Worm (Caenorhabditis elegans) whole organism, midembryonic: ENCODE results near the gene spig-7.
A peak's percentile ranks its signal among the peaks of the same experiment; 100 is the strongest.

ENCODE experiments used
- T22C8.4 ChIP-seq: fragments of 200-800 bp; sonication (Bioruptor generic); IDR thresholded peaks from 2 replicates; pipeline ENCODE4 v1.3.6; 2022; ENCODE audit warnings: missing genetic modification characterization, missing compliant biosample characterization
- cog-1 ChIP-seq: sonication (generic microtip); optimal IDR thresholded peaks from 2 replicates; lab custom pipeline; 2016; ENCODE audit warnings: missing genetic modification characterization, missing compliant biosample characterization
- flt-1 ChIP-seq: fragments of 200-800 bp; sonication (Bioruptor generic); IDR thresholded peaks from 2 replicates; pipeline ENCODE4 v1.3.6; 2022; ENCODE audit warnings: missing genetic modification characterization, missing compliant biosample characterization
- klf-2 ChIP-seq: fragments of 200-800 bp; sonication (Bioruptor generic); conservative IDR thresholded peaks from 2 replicates; pipeline ENCODE4 v1.3.6; 2022; ENCODE audit warnings: missing genetic modification reagents, missing genetic modification characterization, missing compliant biosample characterization
- med-1 ChIP-seq: sonication (generic microtip); optimal IDR thresholded peaks from 2 replicates; lab custom pipeline; 2017; ENCODE audit warnings: missing genetic modification characterization, mild to moderate bottlenecking, missing compliant biosample characterization, antibody characterized with exemption, missing genetic modification reagents; ENCODE audit not compliant: insufficient read depth
- ref-1 ChIP-seq: fragments of 200-800 bp; sonication (Bioruptor generic); conservative IDR thresholded peaks from 2 replicates; pipeline ENCODE4 v1.3.6; 2022; ENCODE audit warnings: missing genetic modification reagents, missing genetic modification characterization, missing compliant biosample characterization
- tab-1 ChIP-seq: fragments of 200-800 bp; sonication (Bioruptor generic); IDR thresholded peaks from 2 replicates; pipeline ENCODE4 v1.3.6; 2022; ENCODE audit warnings: missing genetic modification characterization, missing compliant biosample characterization
- ztf-23 ChIP-seq: fragments of 200-800 bp; sonication (Bioruptor generic); IDR thresholded peaks from 2 replicates; pipeline ENCODE4 v1.3.6; 2022; ENCODE audit warnings: missing genetic modification reagents, missing genetic modification characterization, missing compliant biosample characterization
- ztf-29 ChIP-seq: fragments of 200-800 bp; sonication (Bioruptor generic); IDR thresholded peaks from 2 replicates; pipeline ENCODE4 v1.3.6; 2022; ENCODE audit warnings: missing genetic modification reagents, missing genetic modification characterization, missing compliant biosample characterization

Gene spig-7

DNA sequence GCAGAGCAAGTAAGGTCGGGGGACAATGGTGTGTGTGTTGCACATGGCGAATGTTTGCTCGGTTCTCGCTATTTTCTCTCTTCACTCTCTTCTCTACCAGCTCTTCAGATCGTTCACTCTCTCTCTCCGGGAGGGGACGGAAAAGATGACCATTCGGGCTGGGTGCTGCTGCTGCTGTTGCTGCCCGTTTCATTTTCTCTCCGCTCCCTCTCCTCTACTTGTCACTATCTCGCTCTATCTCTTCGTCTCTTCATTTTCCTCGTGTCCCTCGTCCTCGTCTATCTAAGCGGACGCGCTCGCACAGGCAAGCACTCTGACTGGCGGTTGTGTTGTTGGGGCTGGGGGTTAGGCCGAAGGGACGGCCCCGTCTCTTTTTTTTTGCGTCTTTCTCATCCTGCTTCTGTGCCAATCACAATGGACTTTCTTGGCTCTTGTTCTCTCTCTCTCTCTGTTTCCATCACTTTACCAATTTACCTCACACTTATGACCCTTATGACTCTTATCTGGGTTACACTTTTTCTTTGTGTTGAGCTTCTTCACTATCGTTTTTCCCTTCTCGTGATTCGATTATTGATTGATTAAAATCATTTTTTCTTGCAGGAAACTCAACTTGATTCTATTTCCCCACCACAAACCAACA is 20.0 kb upstream of the spig-7 start, which contains the start of the genes F53E2.2 and unc-60:
TSS of gene F53E2.2 (plus strand) at position 601 of the 640 bp plus-strand sequence.
TSS of gene unc-60 (plus strand) at position 601 of the 640 bp plus-strand sequence.
- TF ChIP-seq flt-1 (GFP tag; lab: Robert Waterston, UW) (0 out of 2 replicates have a peak, but pooled peaks have one; percentile 57), cog-1 (tag; lab: Kevin White, UChicago) (no peak), med-1 (GFP tag; lab: Kevin White, UChicago) (no peak), ztf-29 (GFP tag; lab: Robert Waterston, UW) (no peak; the same call in 1 of the 2 replicates), ztf-23 (GFP tag; lab: Robert Waterston, UW) (no peak; the same call in 1 of the 2 replicates), ref-1 (GFP tag; lab: Robert Waterston, UW) (no peak), klf-2 (no peak), tab-1 (peak; percentile 46; the same call in 1 of the 2 replicates), T22C8.4 (GFP tag; lab: Robert Waterston, UW) (no peak)

DNA sequence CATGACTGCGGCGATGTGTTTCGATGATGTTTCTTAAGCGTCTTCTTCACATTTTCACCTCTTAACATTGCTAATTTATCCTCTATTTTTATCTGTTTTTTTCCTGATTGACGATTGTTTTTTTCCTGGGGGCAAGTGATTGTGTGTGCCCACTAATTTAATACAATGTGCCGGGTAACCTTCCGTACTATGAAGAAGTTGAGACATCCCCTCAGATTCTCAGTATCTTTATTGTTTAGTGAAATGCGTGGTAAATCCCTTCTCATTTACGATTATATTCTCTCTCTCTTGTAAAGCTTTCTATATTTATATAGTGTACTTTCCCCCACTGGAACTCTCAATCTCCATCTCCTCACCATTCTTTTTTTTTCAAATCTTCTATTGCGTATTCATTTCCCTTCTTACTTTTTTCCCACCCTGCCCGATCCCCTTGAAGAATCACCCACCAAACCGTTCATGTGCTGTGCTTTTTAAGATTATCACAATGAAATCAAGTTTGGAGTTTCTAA is 18.2 kb upstream of the spig-7 start:
- TF ChIP-seq klf-2 (no peak), med-1 (GFP tag; lab: Kevin White, UChicago) (no peak), T22C8.4 (GFP tag; lab: Robert Waterston, UW) (no peak), tab-1 (no peak), cog-1 (tag; lab: Kevin White, UChicago) (no peak), ref-1 (GFP tag; lab: Robert Waterston, UW) (no peak), ztf-29 (GFP tag; lab: Robert Waterston, UW) (no peak), ztf-23 (GFP tag; lab: Robert Waterston, UW) (no peak), flt-1 (GFP tag; lab: Robert Waterston, UW) (no peak)

- no peak for TF ChIP-seq ztf-23 (GFP tag; lab: Robert Waterston, UW)
- TF ChIP-seq tab-1 = no peak
- no peak for TF ChIP-seq ztf-29 (GFP tag; lab: Robert Waterston, UW)
- TF ChIP-seq T22C8.4 (GFP tag; lab: Robert Waterston, UW) = no peak
- no peak for TF ChIP-seq med-1 (GFP tag; lab: Kevin White, UChicago)
- TF ChIP-seq flt-1 (GFP tag; lab: Robert Waterston, UW) = no peak
- no peak for TF ChIP-seq klf-2
- TF ChIP-seq ref-1 (GFP tag; lab: Robert Waterston, UW) = no peak
- no peak for TF ChIP-seq cog-1 (tag; lab: Kevin White, UChicago)
Observed at ce11 chrV:1476841-1477240, 17.7 kb upstream of the spig-7 start.

DNA sequence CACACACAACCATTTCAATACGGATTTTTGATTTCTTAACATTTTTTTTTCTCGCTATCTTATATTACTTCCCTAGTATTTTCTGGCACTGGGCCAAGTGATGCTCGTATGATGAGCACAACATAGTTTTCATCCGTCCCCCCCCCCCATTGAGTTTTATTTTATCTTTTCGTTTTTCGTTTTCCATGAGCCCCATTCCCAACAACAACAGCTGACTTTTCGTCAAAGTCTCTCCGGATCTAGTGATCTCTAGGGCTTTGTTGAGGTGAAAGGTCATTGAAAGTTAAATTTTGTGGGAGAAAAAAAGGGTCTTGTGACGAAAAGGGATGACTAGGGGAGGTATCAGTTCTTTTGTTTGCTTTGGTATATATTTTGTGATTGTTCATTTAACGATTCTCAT is 13.7 kb upstream of the spig-7 start:
- TF ChIP-seq klf-2 (no peak), ztf-29 (GFP tag; lab: Robert Waterston, UW) (no peak), cog-1 (tag; lab: Kevin White, UChicago) (no peak), ztf-23 (GFP tag; lab: Robert Waterston, UW) (no peak), med-1 (GFP tag; lab: Kevin White, UChicago) (no peak), T22C8.4 (GFP tag; lab: Robert Waterston, UW) (no peak), ref-1 (GFP tag; lab: Robert Waterston, UW) (no peak), tab-1 (no peak)

DNA sequence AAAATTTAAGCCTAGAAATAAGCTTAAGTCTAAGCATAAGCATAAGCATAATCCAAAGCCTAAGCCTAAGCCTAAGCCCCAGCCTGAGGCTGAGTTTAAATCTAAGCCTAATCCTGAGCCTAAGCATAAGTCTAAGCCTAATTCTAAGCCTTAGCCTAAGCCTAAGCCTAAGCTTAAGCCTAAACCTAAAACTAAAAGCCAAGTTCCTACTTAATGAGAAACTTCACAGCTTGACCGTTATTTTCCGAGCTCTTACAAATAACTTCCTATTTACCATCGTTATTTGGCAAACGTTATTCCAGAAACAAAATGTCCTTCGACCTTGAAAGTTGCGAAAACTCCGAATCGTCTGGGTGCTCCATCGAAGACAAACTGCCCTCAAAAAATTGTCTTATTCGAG is 12.8 kb upstream of the spig-7 start, which contains the start of gene C38C3.4:
TSS of gene C38C3.4 (plus strand) at position 301 of the 400 bp plus-strand sequence.
- no peak for TF ChIP-seq med-1 (GFP tag; lab: Kevin White, UChicago)
- TF ChIP-seq T22C8.4 (GFP tag; lab: Robert Waterston, UW) = no peak
- no peak for TF ChIP-seq cog-1 (tag; lab: Kevin White, UChicago)
- TF ChIP-seq klf-2 = no peak
- no peak for TF ChIP-seq ztf-23 (GFP tag; lab: Robert Waterston, UW)
- no peak for TF ChIP-seq ztf-29 (GFP tag; lab: Robert Waterston, UW)

ce11 chrV:1486031-1486430 is 8.5 kb upstream of the spig-7 start:
- TF ChIP-seq med-1 (GFP tag; lab: Kevin White, UChicago) (no peak), flt-1 (GFP tag; lab: Robert Waterston, UW) (no peak), ztf-23 (GFP tag; lab: Robert Waterston, UW) (no peak), klf-2 (no peak), tab-1 (no peak), cog-1 (tag; lab: Kevin White, UChicago) (no peak), ref-1 (GFP tag; lab: Robert Waterston, UW) (no peak), T22C8.4 (GFP tag; lab: Robert Waterston, UW) (no peak), ztf-29 (GFP tag; lab: Robert Waterston, UW) (no peak)

DNA sequence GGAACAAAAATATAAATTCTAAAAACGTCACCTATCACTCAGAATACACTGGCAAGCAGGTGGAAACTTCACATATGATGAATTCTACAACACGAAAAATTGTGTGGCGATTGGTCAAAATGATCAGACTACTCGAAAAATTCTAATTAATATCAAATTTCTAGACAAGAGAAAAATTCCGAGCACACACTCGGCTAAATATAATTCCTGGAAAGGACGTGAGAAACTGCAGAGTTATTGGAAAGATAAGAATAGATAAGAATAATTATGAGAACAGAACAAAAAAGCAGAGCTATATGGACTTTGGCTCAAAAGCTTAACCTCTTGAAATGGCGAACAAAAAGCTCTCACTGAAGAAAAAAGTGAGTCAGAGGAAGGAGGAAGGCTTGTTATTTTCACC is 7.3 kb upstream of the spig-7 start:
- TF ChIP-seq ztf-23 (GFP tag; lab: Robert Waterston, UW) (no peak), T22C8.4 (GFP tag; lab: Robert Waterston, UW) (no peak), klf-2 (no peak), med-1 (GFP tag; lab: Kevin White, UChicago) (no peak), ztf-29 (GFP tag; lab: Robert Waterston, UW) (no peak), tab-1 (no peak), flt-1 (GFP tag; lab: Robert Waterston, UW) (no peak), cog-1 (tag; lab: Kevin White, UChicago) (no peak), ref-1 (GFP tag; lab: Robert Waterston, UW) (no peak)

DNA sequence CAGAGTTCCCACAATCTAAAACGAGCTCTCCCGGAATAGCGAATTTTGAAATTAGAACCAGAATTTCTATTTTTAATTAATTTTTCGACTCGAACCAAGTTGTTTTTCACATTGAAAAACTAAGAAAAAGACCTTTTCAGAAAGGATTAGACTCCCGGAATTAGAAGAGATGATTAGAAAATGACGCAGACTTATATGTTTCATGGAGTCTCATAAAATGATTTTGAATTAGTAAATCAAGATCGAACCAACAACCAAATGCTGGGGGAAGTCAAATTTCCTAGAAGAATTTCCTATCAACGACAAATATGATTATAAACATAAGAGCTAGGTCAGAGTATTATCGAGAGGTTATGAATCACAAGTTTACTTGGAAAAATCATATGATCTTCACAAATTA is 5.9 kb upstream of the spig-7 start:
- TF ChIP-seq cog-1 (tag; lab: Kevin White, UChicago) = no peak
- TF ChIP-seq klf-2 = no peak
- no peak for TF ChIP-seq flt-1 (GFP tag; lab: Robert Waterston, UW)
- no peak for TF ChIP-seq ztf-23 (GFP tag; lab: Robert Waterston, UW)
- no peak for TF ChIP-seq T22C8.4 (GFP tag; lab: Robert Waterston, UW)
- TF ChIP-seq med-1 (GFP tag; lab: Kevin White, UChicago) = no peak
- TF ChIP-seq tab-1 = no peak
- TF ChIP-seq ztf-29 (GFP tag; lab: Robert Waterston, UW) = no peak
- no peak for TF ChIP-seq ref-1 (GFP tag; lab: Robert Waterston, UW)

DNA sequence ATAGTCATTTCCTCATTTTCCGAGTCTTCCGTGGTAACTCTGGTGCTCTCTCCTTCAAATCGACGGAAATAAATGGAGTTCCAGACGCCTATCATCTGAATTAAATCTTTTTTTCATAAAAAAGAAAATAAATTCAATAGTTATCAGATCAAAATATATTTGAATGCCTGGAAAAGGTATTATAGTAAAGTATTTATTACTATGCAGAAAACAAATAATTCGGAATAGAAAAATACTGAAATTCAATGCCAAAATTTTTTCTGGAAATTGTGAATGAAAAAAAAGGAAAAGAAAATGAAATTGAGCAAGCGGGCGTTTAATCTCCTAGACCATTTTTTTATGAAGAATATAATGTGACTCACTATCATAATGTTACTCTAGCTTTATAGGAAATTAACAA is 3.1 kb upstream of the spig-7 start, which contains the start of gene C38C3.6:
TSS of gene C38C3.6 (minus strand) at position 101 of the 400 bp plus-strand sequence.
- TF ChIP-seq med-1 (GFP tag; lab: Kevin White, UChicago) (no peak), ztf-29 (GFP tag; lab: Robert Waterston, UW) (no peak), tab-1 (no peak), cog-1 (tag; lab: Kevin White, UChicago) (no peak), klf-2 (no peak), ref-1 (GFP tag; lab: Robert Waterston, UW) (no peak), T22C8.4 (GFP tag; lab: Robert Waterston, UW) (no peak), ztf-23 (GFP tag; lab: Robert Waterston, UW) (no peak), flt-1 (GFP tag; lab: Robert Waterston, UW) (no peak)
